Worm (Caenorhabditis elegans) whole organism, mixed stage, embryonic: Measurements from ENCODE around the gene srh-1.

Experiments
- M03D4.4 ChIP-seq: sonication (generic microtip); optimal IDR thresholded peaks from 2 replicates; lab custom pipeline; 2017; ENCODE audit warnings: mild to moderate bottlenecking, missing genetic modification characterization, missing compliant biosample characterization
- blmp-1 ChIP-seq: fragments of 150-350 bp; optimal IDR thresholded peaks from 2 replicates; lab custom pipeline; 2014; ENCODE audit warnings: missing biosample characterization, missing genetic modification characterization
- ceh-39 ChIP-seq: fragments of 150-350 bp; optimal IDR thresholded peaks from 2 replicates; lab custom pipeline; 2014; ENCODE audit warnings: missing biosample characterization, missing genetic modification characterization
- ceh-43 ChIP-seq: fragments of 200-800 bp; sonication (Bioruptor generic); optimal IDR thresholded peaks from 2 replicates; lab custom pipeline; 2018; ENCODE audit warnings: mild to moderate bottlenecking, missing genetic modification characterization, moderate library complexity, missing compliant biosample characterization
- ces-1 ChIP-seq: fragments of 150-350 bp; optimal IDR thresholded peaks from 2 replicates; lab custom pipeline; 2014; ENCODE audit warnings: missing biosample characterization, missing genetic modification reagents, missing genetic modification characterization
- cnd-1 ChIP-seq: fragments of 200-800 bp; sonication (Bioruptor generic); optimal IDR thresholded peaks from 2 replicates; lab custom pipeline; 2018; ENCODE audit warnings: mild to moderate bottlenecking, missing genetic modification characterization, missing compliant biosample characterization
- drap-1 ChIP-seq: fragments of 200-800 bp; sonication (Bioruptor generic); optimal IDR thresholded peaks from 3 replicates; lab custom pipeline; 2018; ENCODE audit warnings: mild to moderate bottlenecking, missing genetic modification characterization, missing compliant biosample characterization
- elt-1 ChIP-seq: sonication (generic microtip); optimal IDR thresholded peaks from 2 replicates; lab custom pipeline; 2017; ENCODE audit warnings: missing genetic modification characterization, mild to moderate bottlenecking, missing compliant biosample characterization, antibody characterized with exemption, moderate library complexity, borderline replicate concordance; ENCODE audit not compliant: insufficient read depth
- flh-1 ChIP-seq: fragments of 200-800 bp; sonication (Bioruptor generic); optimal IDR thresholded peaks from 2 replicates; lab custom pipeline; 2018; ENCODE audit warnings: mild to moderate bottlenecking, missing genetic modification characterization, moderate library complexity, missing compliant biosample characterization
- ham-2 ChIP-seq: fragments of 200-800 bp; sonication (Bioruptor generic); optimal IDR thresholded peaks from 2 replicates; lab custom pipeline; 2018; ENCODE audit warnings: mild to moderate bottlenecking, missing genetic modification characterization, missing compliant biosample characterization
- hlh-1 ChIP-seq: fragments of 150-350 bp; optimal IDR thresholded peaks from 2 replicates; lab custom pipeline; 2014; ENCODE audit warnings: missing biosample characterization, missing genetic modification reagents, missing genetic modification characterization
- lin-13 ChIP-seq: fragments of 150-350 bp; optimal IDR thresholded peaks from 2 replicates; lab custom pipeline; 2014; ENCODE audit warnings: missing biosample characterization, missing genetic modification characterization
- lin-32 ChIP-seq: fragments of 200-800 bp; sonication (Bioruptor generic); optimal IDR thresholded peaks from 2 replicates; lab custom pipeline; 2018; ENCODE audit warnings: mild to moderate bottlenecking, missing genetic modification characterization, missing compliant biosample characterization
- lsy-2 ChIP-seq: fragments of 150-350 bp; optimal IDR thresholded peaks from 2 replicates; lab custom pipeline; 2014; ENCODE audit warnings: missing biosample characterization, missing genetic modification characterization
- mab-5 ChIP-seq: fragments of 150-350 bp; optimal IDR thresholded peaks from 2 replicates; lab custom pipeline; 2014; ENCODE audit warnings: missing biosample characterization, missing genetic modification characterization
- mep-1 ChIP-seq: fragments of 150-350 bp; optimal IDR thresholded peaks from 2 replicates; lab custom pipeline; 2017; ENCODE audit warnings: missing biosample characterization, missing genetic modification reagents, missing genetic modification characterization, inconsistent platforms
- mls-2 ChIP-seq: sonication (generic microtip); optimal IDR thresholded peaks from 2 replicates; lab custom pipeline; 2016; ENCODE audit warnings: mild to moderate bottlenecking, missing genetic modification characterization, moderate library complexity, missing compliant biosample characterization
- nhr-12 ChIP-seq: fragments of 150-350 bp; optimal IDR thresholded peaks from 2 replicates; lab custom pipeline; 2014; ENCODE audit warnings: missing biosample characterization, missing genetic modification characterization
- nhr-2 ChIP-seq: fragments of 150-350 bp; optimal IDR thresholded peaks from 2 replicates; lab custom pipeline; 2014; ENCODE audit warnings: missing biosample characterization, missing genetic modification characterization
- nhr-237 ChIP-seq: fragments of 150-350 bp; optimal IDR thresholded peaks from 2 replicates; lab custom pipeline; 2014; ENCODE audit warnings: missing biosample characterization, missing genetic modification characterization
- nhr-28 ChIP-seq: fragments of 150-350 bp; optimal IDR thresholded peaks from 2 replicates; lab custom pipeline; 2014; ENCODE audit warnings: missing biosample characterization, missing genetic modification characterization
- nhr-76 ChIP-seq: sonication (generic microtip); optimal IDR thresholded peaks from 2 replicates; lab custom pipeline; 2017; ENCODE audit warnings: missing biosample characterization, missing genetic modification characterization
- pha-4 ChIP-seq: fragments of 150-350 bp; optimal IDR thresholded peaks from 2 replicates; lab custom pipeline; 2018; ENCODE audit warnings: missing biosample characterization, missing genetic modification reagents, missing genetic modification characterization
- sem-2 ChIP-seq: fragments of 200-800 bp; sonication (Bioruptor generic); optimal IDR thresholded peaks from 2 replicates; lab custom pipeline; 2018; ENCODE audit warnings: mild to moderate bottlenecking, missing genetic modification characterization, missing compliant biosample characterization
- snpc-4 ChIP-seq: fragments of 150-350 bp; optimal IDR thresholded peaks from 2 replicates; lab custom pipeline; 2014; ENCODE audit warnings: missing biosample characterization, missing genetic modification characterization
- sptf-1 ChIP-seq: sonication (generic microtip); optimal IDR thresholded peaks from 2 replicates; lab custom pipeline; 2017; ENCODE audit warnings: mild to moderate bottlenecking, missing genetic modification characterization, moderate library complexity, missing compliant biosample characterization
- tbx-8 ChIP-seq: fragments of 200-800 bp; sonication (Bioruptor generic); optimal IDR thresholded peaks from 2 replicates; lab custom pipeline; 2018; ENCODE audit warnings: mild to moderate bottlenecking, missing genetic modification characterization, moderate library complexity, missing compliant biosample characterization
- unc-120 ChIP-seq: sonication (generic microtip); optimal IDR thresholded peaks from 2 replicates; lab custom pipeline; 2017; ENCODE audit warnings: missing genetic modification characterization, missing compliant biosample characterization; ENCODE audit not compliant: poor library complexity, severe bottlenecking
- unc-39 ChIP-seq: fragments of 150-350 bp; optimal IDR thresholded peaks from 2 replicates; lab custom pipeline; 2014; ENCODE audit warnings: missing biosample characterization, missing genetic modification characterization
- unc-62 ChIP-seq: fragments of 150-350 bp; optimal IDR thresholded peaks from 2 replicates; lab custom pipeline; 2014; ENCODE audit warnings: missing biosample characterization, missing genetic modification reagents, missing genetic modification characterization
- zip-8 ChIP-seq: fragments of 150-350 bp; optimal IDR thresholded peaks from 2 replicates; lab custom pipeline; 2014; ENCODE audit warnings: missing biosample characterization, missing genetic modification characterization
- ztf-11 ChIP-seq: fragments of 150-350 bp; optimal IDR thresholded peaks from 2 replicates; lab custom pipeline; 2014; ENCODE audit warnings: missing biosample characterization, missing genetic modification characterization

srh-1 gene

DNA sequence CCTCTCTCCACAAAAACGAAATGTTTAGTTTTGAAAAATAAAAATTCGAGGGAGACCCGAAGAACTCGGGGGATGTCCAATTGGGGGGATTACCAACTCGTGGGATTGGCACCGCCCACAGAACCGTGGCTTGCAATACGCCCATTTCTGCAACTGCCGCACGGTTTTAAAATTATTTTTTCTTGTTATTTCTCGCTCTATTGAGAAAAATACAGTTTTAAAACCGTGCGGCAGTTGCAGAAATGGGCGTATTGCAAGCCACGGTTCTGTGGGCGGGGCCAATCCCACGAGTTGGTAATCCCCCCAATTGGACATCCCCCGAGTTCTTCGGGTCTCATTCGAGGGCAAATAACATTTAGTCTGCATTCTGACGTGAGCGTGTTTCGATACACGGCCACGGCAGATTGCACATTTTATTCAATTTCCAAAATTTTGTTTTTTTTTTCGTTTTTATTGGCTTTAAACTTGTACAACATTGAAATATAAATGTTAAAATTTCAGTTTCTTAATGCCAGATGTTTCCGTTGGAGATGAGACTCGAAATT lies 19.3 kb downstream of the srh-1 start, which contains the start of the genes C55A6.1 and C55A6.10:
C55A6.1 (minus strand) TSS at position 116 of the 545 bp plus-strand sequence.
C55A6.10 (plus strand) TSS at position 495 of the 545 bp plus-strand sequence.
- peak; percentile 36 for TF ChIP-seq mep-1
- peak; percentile 1 for TF ChIP-seq hlh-1 (tag; lab: Kevin White, UChicago)
- TF ChIP-seq drap-1 (GFP tag; lab: Kevin White, UChicago), result peak; percentile 43
- TF ChIP-seq ces-1, result peak; percentile 68
- TF ChIP-seq nhr-237 (tag; lab: Kevin White, UChicago), result peak; percentile 10
- TF ChIP-seq lsy-2 (tag; lab: Kevin White, UChicago), result peak; percentile 31
- TF ChIP-seq sptf-1, result peak; percentile 41
- TF ChIP-seq cnd-1, result peak; percentile 25
- peak; percentile 12 for TF ChIP-seq lin-13 (tag; lab: Kevin White, UChicago)
- TF ChIP-seq M03D4.4 (tag; lab: Kevin White, UChicago), result peak; percentile 1

DNA sequence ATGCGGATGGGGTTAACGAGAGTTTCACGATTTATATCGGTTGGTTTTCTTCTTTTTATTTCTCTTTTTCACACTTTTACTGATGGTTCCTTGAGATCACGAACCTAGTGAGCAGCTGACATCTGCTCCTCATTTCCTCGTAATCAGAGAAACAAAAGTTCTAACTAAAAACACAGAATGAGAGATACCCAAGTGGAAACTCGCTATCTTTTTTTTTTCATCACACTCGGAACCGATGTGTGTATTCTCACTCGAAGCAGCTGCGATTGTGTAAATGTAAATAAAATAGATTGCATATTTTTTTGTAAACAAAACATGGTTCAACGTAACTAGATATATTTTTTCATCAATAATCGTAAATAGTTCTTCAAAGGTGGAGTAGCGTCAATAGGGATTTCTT lies 20.7 kb downstream of the srh-1 start:
- TF ChIP-seq lsy-2 (tag; lab: Kevin White, UChicago) (no peak), unc-120 (peak; percentile 55), hlh-1 (tag; lab: Kevin White, UChicago) (peak; percentile 82)
- TF ChIP-seq, all 35 proteins: peak for 2

DNA sequence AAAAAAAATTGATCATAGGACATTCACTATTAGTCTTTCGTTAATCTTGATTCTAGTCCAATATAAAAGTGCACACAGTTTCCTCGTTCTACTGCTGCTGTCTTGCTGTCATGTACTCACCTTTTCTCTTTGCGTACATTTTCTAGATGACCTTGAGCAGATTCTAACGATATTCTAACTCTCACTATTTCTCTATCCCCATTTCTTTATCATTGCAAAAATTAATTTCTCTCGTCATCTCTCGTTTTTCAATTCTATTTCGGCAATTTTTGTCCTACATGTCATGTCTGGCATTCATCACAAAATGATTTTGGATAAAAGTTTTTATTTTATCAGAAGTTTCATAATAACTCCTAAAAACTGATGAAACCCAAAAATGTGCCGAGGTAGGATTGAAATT lies 23.1 kb downstream of the srh-1 start, which contains the start of gene ttll-5:
ttll-5 (plus strand) TSS at position 288 of the 400 bp plus-strand sequence.
- TF ChIP-seq ham-2 (GFP tag; lab: Kevin White, UChicago) (no peak), tbx-8 (GFP tag; lab: Kevin White, UChicago) (no peak), sem-2 (GFP tag; lab: Kevin White, UChicago) (no peak), nhr-76 (tag; lab: Kevin White, UChicago) (no peak), nhr-2 (tag; lab: Kevin White, UChicago) (no peak), ztf-11 (no peak), nhr-12 (tag; lab: Kevin White, UChicago) (no peak), pha-4 (tag; lab: Kevin White, UChicago) (no peak), drap-1 (GFP tag; lab: Kevin White, UChicago) (no peak), blmp-1 (no peak), lin-13 (tag; lab: Kevin White, UChicago) (no peak)

ce11 chrV:11513432-11513831 lies 27.8 kb downstream of the srh-1 start, which contains the start of gene C55A6.3:
TSS of gene C55A6.3 (minus strand) at chrV:11513532.
- TF ChIP-seq unc-62 (GFP tag; lab: Kevin White, UChicago), result no peak
- no peak for TF ChIP-seq ztf-11
- TF ChIP-seq pha-4 (tag; lab: Kevin White, UChicago), result no peak
- no peak for TF ChIP-seq elt-1 (tag; lab: Kevin White, UChicago)
- TF ChIP-seq ces-1, result no peak
- no peak for TF ChIP-seq nhr-2 (tag; lab: Kevin White, UChicago)

ce11 chrV:11514677-11515076 lies 29.0 kb downstream of the srh-1 start, which contains the start of gene C55A6.6:
TSS of gene C55A6.6 (minus strand) at chrV:11514737.
- TF ChIP-seq sptf-1 (no peak), ztf-11 (no peak), ces-1 (no peak), M03D4.4 (tag; lab: Kevin White, UChicago) (no peak), mab-5 (tag; lab: Kevin White, UChicago) (no peak), unc-120 (no peak), cnd-1 (no peak), hlh-1 (tag; lab: Kevin White, UChicago) (no peak), mep-1 (no peak)

DNA sequence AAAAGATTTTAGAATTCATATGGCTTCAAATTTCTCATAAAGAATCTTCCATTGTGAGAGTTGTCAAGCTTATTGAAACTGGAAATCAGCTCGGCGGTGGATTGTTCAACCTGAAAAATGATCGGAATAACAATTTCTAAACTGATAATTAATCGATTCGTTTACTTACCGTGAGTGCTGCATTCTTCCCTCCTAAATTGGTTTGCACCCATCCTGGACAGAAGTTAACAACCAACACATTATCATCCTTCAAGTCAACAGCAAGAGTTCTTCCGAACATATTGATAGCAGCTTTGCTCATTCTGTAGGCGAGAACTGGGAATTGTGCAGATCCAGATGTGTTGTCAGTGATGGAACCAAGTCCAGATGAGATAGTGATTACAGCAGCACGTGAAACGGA lies 29.5 kb downstream of the srh-1 start:
- TF ChIP-seq mab-5 (tag; lab: Kevin White, UChicago) (no peak), snpc-4 (no peak), nhr-28 (tag; lab: Kevin White, UChicago) (no peak), unc-39 (tag; lab: Kevin White, UChicago) (no peak), M03D4.4 (tag; lab: Kevin White, UChicago) (no peak), unc-120 (no peak), ham-2 (GFP tag; lab: Kevin White, UChicago) (no peak), ceh-39 (no peak)

DNA sequence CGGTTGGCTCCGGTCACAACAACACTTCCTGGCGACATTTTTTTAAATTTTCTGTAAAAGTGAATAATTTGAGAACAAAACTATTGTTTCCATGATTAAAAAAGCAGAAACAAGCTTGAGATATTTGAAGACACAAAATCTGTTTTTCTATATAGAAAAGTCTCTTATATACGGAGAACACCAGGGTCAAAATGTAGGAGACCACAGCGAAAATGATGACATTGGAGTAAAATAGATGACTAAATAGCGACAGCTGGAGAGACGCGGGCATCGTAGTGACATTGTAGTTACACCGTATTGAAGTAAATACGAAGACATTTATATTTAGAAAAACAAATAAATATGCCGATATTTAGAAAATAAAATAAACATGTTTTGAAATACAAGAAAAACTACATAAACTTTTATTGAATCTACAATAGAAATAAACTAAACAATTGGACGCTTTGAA lies 30.5 kb downstream of the srh-1 start, which contains the start of gene sdz-8:
sdz-8 (minus strand) TSS at position 51 of the 451 bp plus-strand sequence.
- TF ChIP-seq mab-5 (tag; lab: Kevin White, UChicago), result no peak
- no peak for TF ChIP-seq mls-2 (tag; lab: Kevin White, UChicago)
- TF ChIP-seq lin-32 (GFP tag; lab: Kevin White, UChicago), result no peak
- TF ChIP-seq unc-120, result no peak
- TF ChIP-seq unc-39 (tag; lab: Kevin White, UChicago), result no peak
- TF ChIP-seq flh-1 (GFP tag; lab: Kevin White, UChicago), result no peak
- TF ChIP-seq nhr-28 (tag; lab: Kevin White, UChicago), result no peak
- TF ChIP-seq blmp-1, result no peak
- TF ChIP-seq ceh-43 (GFP tag; lab: Kevin White, UChicago), result no peak
- TF ChIP-seq nhr-12 (tag; lab: Kevin White, UChicago), result no peak
- TF ChIP-seq unc-62 (GFP tag; lab: Kevin White, UChicago), result no peak
- TF ChIP-seq zip-8 (tag; lab: Kevin White, UChicago), result no peak
- no peak for TF ChIP-seq lin-13 (tag; lab: Kevin White, UChicago)
- no peak for TF ChIP-seq drap-1 (GFP tag; lab: Kevin White, UChicago)
- no peak for TF ChIP-seq nhr-237 (tag; lab: Kevin White, UChicago)
- TF ChIP-seq ztf-11, result no peak
- TF ChIP-seq hlh-1 (tag; lab: Kevin White, UChicago), result no peak
- no peak for TF ChIP-seq tbx-8 (GFP tag; lab: Kevin White, UChicago)
- no peak for TF ChIP-seq sptf-1
- no peak for TF ChIP-seq mep-1
